Worm (Caenorhabditis elegans) whole organism, L2 larva: ENCODE results near the gene K01A2.5.

Experiments used
- elt-1 ChIP-seq: fragments of 150-350 bp; optimal IDR thresholded peaks from 2 replicates; lab custom pipeline; 2014; ENCODE audit warnings: missing biosample characterization, missing genetic modification characterization
- nhr-237 ChIP-seq: fragments of 150-350 bp; optimal IDR thresholded peaks from 2 replicates; lab custom pipeline; 2014; ENCODE audit warnings: missing biosample characterization, missing genetic modification characterization
- sem-4 ChIP-seq: fragments of 150-350 bp; optimal IDR thresholded peaks from 2 replicates; lab custom pipeline; 2014; ENCODE audit warnings: missing biosample characterization, missing genetic modification reagents, missing genetic modification characterization
- unc-39 ChIP-seq: fragments of 150-350 bp; optimal IDR thresholded peaks from 2 replicates; lab custom pipeline; 2014; ENCODE audit warnings: missing biosample characterization, missing genetic modification characterization

- no peak for TF ChIP-seq sem-4 (tag; lab: Kevin White, UChicago)
- TF ChIP-seq unc-39 = no peak
- no peak for TF ChIP-seq elt-1 (tag; lab: Kevin White, UChicago)
- TF ChIP-seq nhr-237 (tag; lab: Kevin White, UChicago) = no peak
Measured at ce11 chrII:290282-290681, 10.8 kb upstream of the K01A2.5 start, which contains the start of gene djr-1.1.
